Worm (Caenorhabditis elegans) whole organism, L1 larva: ENCODE measurements around the gene F11E6.6.

Experiments
- C16A3.4 ChIP-seq: fragments of 150-350 bp; optimal IDR thresholded peaks from 2 replicates; lab custom pipeline; 2014; ENCODE audit warnings: missing biosample characterization, missing genetic modification characterization
- aha-1 ChIP-seq: fragments of 150-350 bp; optimal IDR thresholded peaks from 2 replicates; lab custom pipeline; 2014; ENCODE audit warnings: missing biosample characterization, missing genetic modification characterization
- blmp-1 ChIP-seq: fragments of 150-350 bp; optimal IDR thresholded peaks from 2 replicates; lab custom pipeline; 2014; ENCODE audit warnings: missing biosample characterization, missing genetic modification characterization
- ceh-8 ChIP-seq: fragments of 200-800 bp; sonication (Bioruptor generic); optimal IDR thresholded peaks from 2 replicates; lab custom pipeline; 2018; ENCODE audit warnings: mild to moderate bottlenecking, missing genetic modification characterization, moderate library complexity, missing compliant biosample characterization
- ceh-82 ChIP-seq, 3 experiments: fragments of 150-350 bp in 1 of 3; sonication (generic microtip) in 2 of 3; optimal IDR thresholded peaks; 2 replicates each; lab custom pipeline; 2014 to 2017; ENCODE audit warnings: missing biosample characterization in 3 of 3, missing genetic modification characterization in 3 of 3
- ceh-88 ChIP-seq: fragments of 200-800 bp; sonication (Bioruptor generic); IDR thresholded peaks from 2 replicates; pipeline ENCODE4 v1.3.6; 2022; ENCODE audit warnings: missing genetic modification characterization, missing compliant biosample characterization
- ces-1 ChIP-seq: fragments of 150-350 bp; optimal IDR thresholded peaks from 2 replicates; lab custom pipeline; 2014; ENCODE audit warnings: missing biosample characterization, missing genetic modification reagents, missing genetic modification characterization
- efl-1 ChIP-seq, 4 experiments: fragments of 150-350 bp; optimal IDR thresholded peaks in 3 of 4; peaks in 1 of 4; 1 replicate in 1 of 4; 2 replicates in 3 of 4; lab custom pipeline; 2014; ENCODE audit warnings: missing biosample characterization in 2 of 4, missing genetic modification characterization in 2 of 4, missing genetic modification reagents in 2 of 4
- egl-13 ChIP-seq: sonication (generic microtip); optimal IDR thresholded peaks from 2 replicates; lab custom pipeline; 2016; ENCODE audit warnings: missing genotype, missing genetic modification reagents, missing genetic modification characterization, missing compliant biosample characterization
- elt-2 ChIP-seq: sonication (generic microtip); optimal IDR thresholded peaks from 2 replicates; lab custom pipeline; 2016; ENCODE audit warnings: missing genetic modification characterization, mild to moderate bottlenecking, inconsistent platforms, missing compliant biosample characterization, missing genetic modification reagents
- fkh-8 ChIP-seq: sonication (generic microtip); optimal IDR thresholded peaks from 2 replicates; lab custom pipeline; 2016; ENCODE audit warnings: mild to moderate bottlenecking, missing genetic modification characterization, missing compliant biosample characterization
- fos-1 ChIP-seq: fragments of 150-350 bp; optimal IDR thresholded peaks from 2 replicates; lab custom pipeline; 2014; ENCODE audit warnings: missing biosample characterization, missing genetic modification characterization
- grh-1 ChIP-seq: fragments of 200-800 bp; sonication (Bioruptor generic); IDR thresholded peaks from 2 replicates; pipeline ENCODE4 v1.3.6; 2022; ENCODE audit warnings: missing genetic modification reagents, missing genetic modification characterization, missing compliant biosample characterization
- hpl-2 ChIP-seq: fragments of 150-350 bp; optimal IDR thresholded peaks from 2 replicates; lab custom pipeline; 2014; ENCODE audit warnings: missing biosample characterization, missing genetic modification reagents, missing genetic modification characterization
- irx-1 ChIP-seq: sonication (generic microtip); optimal IDR thresholded peaks from 2 replicates; lab custom pipeline; 2016; ENCODE audit warnings: missing genetic modification characterization, missing compliant biosample characterization
- lin-13 ChIP-seq: fragments of 150-350 bp; optimal IDR thresholded peaks from 2 replicates; lab custom pipeline; 2014; ENCODE audit warnings: missing biosample characterization, missing genetic modification reagents, missing genetic modification characterization
- lin-14 ChIP-seq: fragments of 200-800 bp; sonication (Bioruptor generic); optimal IDR thresholded peaks from 2 replicates; lab custom pipeline; 2018; ENCODE audit warnings: mild to moderate bottlenecking, missing genetic modification characterization, moderate library complexity, missing compliant biosample characterization
- lin-35 ChIP-seq, 2 experiments: fragments of 150-350 bp; optimal IDR thresholded peaks; 2 replicates each; lab custom pipeline; 2014; ENCODE audit warnings: missing biosample characterization in 2 of 2, missing genetic modification characterization in 2 of 2, missing genetic modification reagents in 2 of 2
- lin-39 ChIP-seq: fragments of 150-350 bp; optimal IDR thresholded peaks from 2 replicates; lab custom pipeline; 2014; ENCODE audit warnings: missing biosample characterization, missing genetic modification reagents, missing genetic modification characterization
- mep-1 ChIP-seq: fragments of 150-350 bp; optimal IDR thresholded peaks from 2 replicates; lab custom pipeline; 2014; ENCODE audit warnings: missing biosample characterization, missing genetic modification characterization
- nhr-11 ChIP-seq: fragments of 150-350 bp; optimal IDR thresholded peaks from 2 replicates; lab custom pipeline; 2014; ENCODE audit warnings: missing biosample characterization, missing genetic modification characterization
- nhr-19 ChIP-seq: fragments of 200-800 bp; sonication (Bioruptor generic); conservative IDR thresholded peaks from 2 replicates; pipeline ENCODE4 v1.3.6; 2022; ENCODE audit warnings: missing genetic modification characterization, missing compliant biosample characterization
- nhr-20 ChIP-seq: sonication (generic microtip); optimal IDR thresholded peaks from 2 replicates; lab custom pipeline; 2016; ENCODE audit warnings: mild to moderate bottlenecking, missing genetic modification characterization, missing compliant biosample characterization
- nhr-28 ChIP-seq: fragments of 150-350 bp; optimal IDR thresholded peaks from 2 replicates; lab custom pipeline; 2014; ENCODE audit warnings: missing biosample characterization, missing genetic modification characterization
- nhr-47 ChIP-seq: sonication (generic microtip); optimal IDR thresholded peaks from 2 replicates; lab custom pipeline; 2016; ENCODE audit warnings: mild to moderate bottlenecking, missing genetic modification characterization, moderate library complexity, missing compliant biosample characterization
- nhr-71 ChIP-seq: sonication (generic microtip); optimal IDR thresholded peaks from 2 replicates; lab custom pipeline; 2016; ENCODE audit warnings: mild to moderate bottlenecking, missing genetic modification characterization, moderate library complexity, missing compliant biosample characterization
- nhr-77 ChIP-seq: fragments of 150-350 bp; optimal IDR thresholded peaks from 2 replicates; lab custom pipeline; 2014; ENCODE audit warnings: missing biosample characterization, missing genetic modification characterization
- nhr-85 ChIP-seq: sonication (generic microtip); peaks from one replicate; lab custom pipeline; 2016; ENCODE audit warnings: missing genetic modification characterization, inconsistent platforms, missing compliant biosample characterization
- pqm-1 ChIP-seq: sonication (generic microtip); optimal IDR thresholded peaks from 3 replicates; lab custom pipeline; 2017; ENCODE audit warnings: missing biosample characterization, missing genetic modification characterization
- snu-23 ChIP-seq: sonication (generic microtip); optimal IDR thresholded peaks from 2 replicates; lab custom pipeline; 2016; ENCODE audit warnings: missing genetic modification characterization, missing compliant biosample characterization
- sox-4 ChIP-seq: sonication (generic microtip); optimal IDR thresholded peaks from 2 replicates; lab custom pipeline; 2016; ENCODE audit warnings: missing genetic modification characterization, missing compliant biosample characterization
- sptf-1 ChIP-seq: fragments of 150-350 bp; optimal IDR thresholded peaks from 2 replicates; lab custom pipeline; 2014; ENCODE audit warnings: missing biosample characterization, missing genetic modification characterization
- sup-37 ChIP-seq: fragments of 200-800 bp; sonication (Bioruptor generic); optimal IDR thresholded peaks from 2 replicates; lab custom pipeline; 2018; ENCODE audit warnings: mild to moderate bottlenecking, missing genetic modification characterization, missing compliant biosample characterization
- swsn-7 ChIP-seq: sonication (generic microtip); optimal IDR thresholded peaks from 2 replicates; lab custom pipeline; 2016; ENCODE audit warnings: missing genetic modification characterization, missing compliant biosample characterization
- unc-130 ChIP-seq: fragments of 150-350 bp; optimal IDR thresholded peaks from 2 replicates; lab custom pipeline; 2017; ENCODE audit warnings: missing biosample characterization, missing genetic modification characterization, inconsistent platforms
- unc-86 ChIP-seq: sonication (generic microtip); optimal IDR thresholded peaks from 2 replicates; lab custom pipeline; 2016; ENCODE audit warnings: missing genetic modification characterization, missing compliant biosample characterization
- xbp-1 ChIP-seq: sonication (generic microtip); optimal IDR thresholded peaks from 2 replicates; lab custom pipeline; 2016; ENCODE audit warnings: missing genetic modification characterization, missing compliant biosample characterization
- zag-1 ChIP-seq: fragments of 150-350 bp; optimal IDR thresholded peaks from 2 replicates; lab custom pipeline; 2014; ENCODE audit warnings: missing biosample characterization, missing genetic modification characterization

Gene F11E6.6

DNA sequence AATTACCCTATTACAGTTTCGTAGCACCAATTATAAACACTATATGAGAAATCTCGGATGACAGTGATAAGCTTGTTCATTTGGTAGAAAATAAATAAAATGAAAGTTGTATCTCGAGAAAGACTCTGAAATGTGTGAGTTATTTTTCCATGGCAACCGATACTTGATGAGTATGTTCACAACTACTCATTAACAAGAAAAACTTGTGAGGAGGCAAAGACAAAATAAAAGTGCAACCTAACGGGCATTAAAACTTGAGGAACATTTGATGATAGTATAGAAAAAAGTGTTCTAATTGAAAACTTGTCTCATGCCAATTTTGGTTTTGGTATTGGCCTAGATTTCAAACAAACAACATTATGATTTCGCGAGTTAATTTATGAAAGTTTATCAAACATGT is 29.2 kb downstream of the F11E6.6 start, which contains the start of gene gcy-27:
Gene gcy-27 (minus strand): TSS at position 101 of the 400 bp plus-strand sequence.
- TF ChIP-seq unc-130 (tag; lab: Kevin White, UChicago) = no peak

DNA sequence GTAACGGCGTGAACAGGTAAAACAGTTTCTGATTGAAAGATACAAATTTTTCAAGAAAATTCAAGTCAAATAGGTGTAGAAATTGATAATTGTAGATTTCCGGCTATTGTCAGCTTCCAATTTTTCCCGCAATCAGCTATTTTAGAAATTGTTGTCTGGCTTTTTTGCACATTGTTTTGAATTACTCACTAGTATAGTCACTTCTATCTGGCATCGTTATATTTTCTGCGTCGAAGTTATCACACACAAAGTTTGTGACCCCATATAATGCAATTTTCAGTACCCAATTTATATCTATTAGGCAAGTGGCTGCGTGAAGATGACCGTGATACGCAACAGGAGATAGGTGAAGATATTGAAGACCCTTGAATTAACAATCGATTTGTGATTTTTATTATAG is 30.6 kb downstream of the F11E6.6 start:
- TF ChIP-seq nhr-19 = no peak
- peak; percentile 51 for TF ChIP-seq nhr-85 (tag; lab: Kevin White, UChicago)

DNA sequence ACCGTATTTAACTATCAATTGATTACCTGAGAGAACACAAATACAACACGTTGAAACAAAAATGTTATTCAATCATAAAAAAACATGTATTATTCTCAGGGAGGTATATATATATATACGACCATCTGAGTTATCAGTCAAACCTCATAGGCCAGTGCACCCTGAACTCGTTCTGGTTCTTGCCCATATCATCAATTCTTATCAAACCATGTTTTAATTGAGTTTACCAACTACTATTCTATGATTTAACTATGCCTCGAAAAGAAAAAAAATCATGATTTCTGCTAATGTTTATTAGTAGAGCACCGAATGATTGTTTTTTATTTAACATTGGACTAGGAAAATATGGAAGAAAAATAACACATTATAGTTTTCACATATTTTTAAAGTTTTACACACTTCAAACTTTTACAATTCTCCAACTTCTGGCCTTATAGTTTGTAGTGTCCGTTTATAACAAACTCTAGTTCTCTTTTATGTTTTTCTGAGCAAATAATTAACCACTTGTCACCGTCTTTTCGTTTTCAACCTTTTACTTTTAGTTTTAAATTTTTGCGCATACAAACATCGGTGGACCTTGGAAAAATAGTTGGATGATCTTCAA is 33.5 kb downstream of the F11E6.6 start:
- TF ChIP-seq nhr-20 (tag; lab: Kevin White, UChicago) (no peak), lin-13 (GFP tag; lab: Kevin White, UChicago) (no peak), nhr-85 (tag; lab: Kevin White, UChicago) (no peak), grh-1 (GFP tag; lab: Robert Waterston, UW) (no peak), elt-2 (tag; lab: Kevin White, UChicago) (peak; percentile 49)
- TF ChIP-seq, all 84 proteins: peak for 1

DNA sequence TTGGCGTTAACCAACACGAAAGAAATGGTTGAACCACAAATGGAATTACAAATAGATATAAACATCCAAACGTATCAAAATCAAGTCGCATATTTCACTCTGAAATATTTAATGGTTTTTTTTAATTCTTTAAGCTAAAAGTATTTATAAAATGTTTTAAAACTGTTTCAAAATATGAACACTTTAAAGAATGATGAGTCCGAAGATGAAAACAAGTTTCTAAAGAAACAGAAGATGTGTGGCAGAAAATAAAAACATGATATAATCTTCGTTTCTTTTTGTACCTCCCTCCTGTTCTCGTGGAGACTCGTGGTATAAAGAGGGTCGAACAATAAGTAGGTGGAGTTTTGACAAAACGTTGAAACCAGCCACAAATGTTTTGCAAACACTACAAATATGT is 34.5 kb downstream of the F11E6.6 start, which contains the start of gene lact-6:
Gene lact-6 (minus strand): TSS at position 101 of the 400 bp plus-strand sequence.
- TF ChIP-seq egl-13 (tag; lab: Kevin White, UChicago) (no peak), ces-1 (GFP tag; lab: Kevin White, UChicago) (no peak), C16A3.4 (tag; lab: Kevin White, UChicago) (no peak), nhr-19 (no peak), sup-37 (GFP tag; lab: Kevin White, UChicago) (no peak), lin-35 (GFP tag; optimal IDR thresholded peaks at IDR 0.05; lab: Kevin White, UChicago) (no peak), nhr-85 (tag; lab: Kevin White, UChicago) (no peak), aha-1 (tag; lab: Kevin White, UChicago) (no peak), sptf-1 (no peak), hpl-2 (GFP tag; lab: Kevin White, UChicago) (no peak), sox-4 (tag; lab: Kevin White, UChicago) (no peak), lin-39 (tag; lab: Kevin White, UChicago) (no peak)

DNA sequence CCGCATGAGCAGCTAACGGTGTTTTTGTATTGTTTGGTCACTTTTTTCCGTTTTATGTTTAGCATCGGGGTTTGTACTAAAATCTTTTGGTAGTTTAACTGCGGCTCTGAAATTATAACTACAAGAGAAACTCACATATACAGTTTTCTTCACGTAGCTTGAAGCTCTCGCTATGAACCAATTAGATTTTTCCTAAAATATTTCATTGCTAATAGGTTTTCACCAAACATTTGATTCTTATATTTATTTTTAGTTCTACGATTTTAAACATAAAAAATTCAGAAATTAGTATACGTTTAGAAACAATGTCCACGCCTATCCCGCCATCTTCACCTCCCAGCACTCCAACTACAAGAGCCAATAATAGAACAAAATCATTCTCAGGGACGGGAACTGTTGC is 38.4 kb downstream of the F11E6.6 start, which contains the start of gene C06A12.3:
Gene C06A12.3 (plus strand): TSS at position 301 of the 400 bp plus-strand sequence.
- TF ChIP-seq elt-2 (tag; lab: Kevin White, UChicago) (no peak), ceh-8 (no peak), pqm-1 (tag; lab: Kevin White, UChicago) (no peak), sup-37 (GFP tag; lab: Kevin White, UChicago) (no peak), nhr-47 (no peak), efl-1 (optimal IDR thresholded peaks at IDR 0.05; lab: Kevin White, UChicago) (no peak), efl-1 (GFP tag; optimal IDR thresholded peaks at IDR 0.05 in 1 of 2; lab: Kevin White, UChicago) (no peak), unc-86 (tag; lab: Kevin White, UChicago) (no peak), fos-1 (no peak), irx-1 (tag; lab: Kevin White, UChicago) (no peak), ceh-88 (GFP tag; lab: Robert Waterston, UW) (no peak)

DNA sequence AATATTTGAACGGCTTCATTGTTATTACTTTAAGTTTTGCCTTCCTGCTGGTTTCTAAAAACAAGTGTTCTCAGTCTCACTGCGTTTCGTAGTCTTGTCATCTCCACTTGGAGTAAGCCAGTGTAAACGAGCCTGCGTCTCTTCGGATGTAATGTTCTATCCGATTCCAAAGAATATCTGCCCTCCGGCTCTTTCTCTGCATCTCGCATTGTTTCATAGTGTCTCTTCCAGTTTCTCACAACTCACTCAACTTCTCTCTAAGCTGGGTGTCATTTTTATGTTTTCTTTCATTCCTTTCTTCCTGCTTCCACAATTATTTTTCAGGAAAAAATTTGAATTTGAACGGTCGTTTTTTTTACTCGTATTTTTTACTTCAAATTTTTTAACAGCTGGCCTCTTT is 38.8 kb downstream of the F11E6.6 start:
- TF ChIP-seq snu-23 (peak; percentile 27), unc-86 (tag; lab: Kevin White, UChicago) (peak; percentile 11), ceh-82 (tag; optimal IDR thresholded peaks at IDR 0.05; lab: Kevin White, UChicago) (peak in 1 of 3 experiments; percentile 40), nhr-47 (peak; percentile 6), nhr-11 (no peak), xbp-1 (tag; lab: Kevin White, UChicago) (no peak), nhr-19 (peak; percentile 27; the same call in 1 of the 2 replicates), zag-1 (tag; lab: Kevin White, UChicago) (peak; percentile 9), blmp-1 (no peak), lin-35 (GFP tag; optimal IDR thresholded peaks at IDR 0.05; lab: Kevin White, UChicago) (peak in 1 of 2 experiments; percentile 27), efl-1 (optimal IDR thresholded peaks at IDR 0.05; lab: Kevin White, UChicago) (peak; percentile 30 to 45), efl-1 (GFP tag; optimal IDR thresholded peaks at IDR 0.05 in 1 of 2; lab: Kevin White, UChicago) (no peak), swsn-7 (tag; lab: Kevin White, UChicago) (peak; percentile 38), nhr-28 (tag; lab: Kevin White, UChicago) (no peak), fkh-8 (tag; lab: Kevin White, UChicago) (peak; percentile 35), lin-14 (GFP tag; lab: Kevin White, UChicago) (peak; percentile 85), mep-1 (tag; lab: Kevin White, UChicago) (peak; percentile 28), nhr-71 (tag; lab: Kevin White, UChicago) (peak; percentile 37), nhr-77 (tag; lab: Kevin White, UChicago) (peak; percentile 40)
